Worm (Caenorhabditis elegans) whole organism, mixed stage, embryonic: Measurements from ENCODE around the gene famk-1.

Source experiments
- M03D4.4 ChIP-seq: sonication (generic microtip); optimal IDR thresholded peaks from 2 replicates; lab custom pipeline; 2017; ENCODE audit warnings: mild to moderate bottlenecking, missing genetic modification characterization, missing compliant biosample characterization
- bed-3 ChIP-seq: fragments of 200-800 bp; sonication (Bioruptor generic); optimal IDR thresholded peaks from 3 replicates; lab custom pipeline; 2018; ENCODE audit warnings: mild to moderate bottlenecking, missing genetic modification characterization, moderate library complexity, missing compliant biosample characterization
- blmp-1 ChIP-seq: fragments of 150-350 bp; optimal IDR thresholded peaks from 2 replicates; lab custom pipeline; 2014; ENCODE audit warnings: missing biosample characterization, missing genetic modification characterization
- ceh-39 ChIP-seq: fragments of 150-350 bp; optimal IDR thresholded peaks from 2 replicates; lab custom pipeline; 2014; ENCODE audit warnings: missing biosample characterization, missing genetic modification characterization
- ceh-83 ChIP-seq: fragments of 200-800 bp; sonication (Bioruptor generic); optimal IDR thresholded peaks from 2 replicates; lab custom pipeline; 2018; ENCODE audit warnings: mild to moderate bottlenecking, missing genetic modification characterization, missing compliant biosample characterization
- ces-1 ChIP-seq: fragments of 150-350 bp; optimal IDR thresholded peaks from 2 replicates; lab custom pipeline; 2014; ENCODE audit warnings: missing biosample characterization, missing genetic modification reagents, missing genetic modification characterization
- cnd-1 ChIP-seq: fragments of 200-800 bp; sonication (Bioruptor generic); optimal IDR thresholded peaks from 2 replicates; lab custom pipeline; 2018; ENCODE audit warnings: mild to moderate bottlenecking, missing genetic modification characterization, missing compliant biosample characterization
- drap-1 ChIP-seq: fragments of 200-800 bp; sonication (Bioruptor generic); optimal IDR thresholded peaks from 3 replicates; lab custom pipeline; 2018; ENCODE audit warnings: mild to moderate bottlenecking, missing genetic modification characterization, missing compliant biosample characterization
- elt-1 ChIP-seq: sonication (generic microtip); optimal IDR thresholded peaks from 2 replicates; lab custom pipeline; 2017; ENCODE audit warnings: missing genetic modification characterization, mild to moderate bottlenecking, missing compliant biosample characterization, antibody characterized with exemption, moderate library complexity, borderline replicate concordance; ENCODE audit not compliant: insufficient read depth
- elt-3 ChIP-seq: fragments of 150-350 bp; optimal IDR thresholded peaks from 2 replicates; lab custom pipeline; 2014; ENCODE audit warnings: missing biosample characterization, missing genetic modification characterization
- flh-1 ChIP-seq: fragments of 200-800 bp; sonication (Bioruptor generic); optimal IDR thresholded peaks from 2 replicates; lab custom pipeline; 2018; ENCODE audit warnings: mild to moderate bottlenecking, missing genetic modification characterization, moderate library complexity, missing compliant biosample characterization
- ham-2 ChIP-seq: fragments of 200-800 bp; sonication (Bioruptor generic); optimal IDR thresholded peaks from 2 replicates; lab custom pipeline; 2018; ENCODE audit warnings: mild to moderate bottlenecking, missing genetic modification characterization, missing compliant biosample characterization
- hlh-1 ChIP-seq: fragments of 150-350 bp; optimal IDR thresholded peaks from 2 replicates; lab custom pipeline; 2014; ENCODE audit warnings: missing biosample characterization, missing genetic modification reagents, missing genetic modification characterization
- lin-13 ChIP-seq: fragments of 150-350 bp; optimal IDR thresholded peaks from 2 replicates; lab custom pipeline; 2014; ENCODE audit warnings: missing biosample characterization, missing genetic modification characterization
- lin-32 ChIP-seq: fragments of 200-800 bp; sonication (Bioruptor generic); optimal IDR thresholded peaks from 2 replicates; lab custom pipeline; 2018; ENCODE audit warnings: mild to moderate bottlenecking, missing genetic modification characterization, missing compliant biosample characterization
- lsy-2 ChIP-seq: fragments of 150-350 bp; optimal IDR thresholded peaks from 2 replicates; lab custom pipeline; 2014; ENCODE audit warnings: missing biosample characterization, missing genetic modification characterization
- mab-5 ChIP-seq: fragments of 150-350 bp; optimal IDR thresholded peaks from 2 replicates; lab custom pipeline; 2014; ENCODE audit warnings: missing biosample characterization, missing genetic modification characterization
- mep-1 ChIP-seq: fragments of 150-350 bp; optimal IDR thresholded peaks from 2 replicates; lab custom pipeline; 2017; ENCODE audit warnings: missing biosample characterization, missing genetic modification reagents, missing genetic modification characterization, inconsistent platforms
- mls-2 ChIP-seq: sonication (generic microtip); optimal IDR thresholded peaks from 2 replicates; lab custom pipeline; 2016; ENCODE audit warnings: mild to moderate bottlenecking, missing genetic modification characterization, moderate library complexity, missing compliant biosample characterization
- nhr-12 ChIP-seq: fragments of 150-350 bp; optimal IDR thresholded peaks from 2 replicates; lab custom pipeline; 2014; ENCODE audit warnings: missing biosample characterization, missing genetic modification characterization
- nhr-28 ChIP-seq: fragments of 150-350 bp; optimal IDR thresholded peaks from 2 replicates; lab custom pipeline; 2014; ENCODE audit warnings: missing biosample characterization, missing genetic modification characterization
- nhr-76 ChIP-seq: sonication (generic microtip); optimal IDR thresholded peaks from 2 replicates; lab custom pipeline; 2017; ENCODE audit warnings: missing biosample characterization, missing genetic modification characterization
- pha-4 ChIP-seq: fragments of 150-350 bp; optimal IDR thresholded peaks from 2 replicates; lab custom pipeline; 2018; ENCODE audit warnings: missing biosample characterization, missing genetic modification reagents, missing genetic modification characterization
- sem-2 ChIP-seq: fragments of 200-800 bp; sonication (Bioruptor generic); optimal IDR thresholded peaks from 2 replicates; lab custom pipeline; 2018; ENCODE audit warnings: mild to moderate bottlenecking, missing genetic modification characterization, missing compliant biosample characterization
- snpc-4 ChIP-seq: fragments of 150-350 bp; optimal IDR thresholded peaks from 2 replicates; lab custom pipeline; 2014; ENCODE audit warnings: missing biosample characterization, missing genetic modification characterization
- sptf-1 ChIP-seq: sonication (generic microtip); optimal IDR thresholded peaks from 2 replicates; lab custom pipeline; 2017; ENCODE audit warnings: mild to moderate bottlenecking, missing genetic modification characterization, moderate library complexity, missing compliant biosample characterization
- tbx-8 ChIP-seq: fragments of 200-800 bp; sonication (Bioruptor generic); optimal IDR thresholded peaks from 2 replicates; lab custom pipeline; 2018; ENCODE audit warnings: mild to moderate bottlenecking, missing genetic modification characterization, moderate library complexity, missing compliant biosample characterization
- unc-120 ChIP-seq: sonication (generic microtip); optimal IDR thresholded peaks from 2 replicates; lab custom pipeline; 2017; ENCODE audit warnings: missing genetic modification characterization, missing compliant biosample characterization; ENCODE audit not compliant: poor library complexity, severe bottlenecking
- unc-39 ChIP-seq: fragments of 150-350 bp; optimal IDR thresholded peaks from 2 replicates; lab custom pipeline; 2014; ENCODE audit warnings: missing biosample characterization, missing genetic modification characterization
- unc-62 ChIP-seq: fragments of 150-350 bp; optimal IDR thresholded peaks from 2 replicates; lab custom pipeline; 2014; ENCODE audit warnings: missing biosample characterization, missing genetic modification reagents, missing genetic modification characterization
- zip-8 ChIP-seq: fragments of 150-350 bp; optimal IDR thresholded peaks from 2 replicates; lab custom pipeline; 2014; ENCODE audit warnings: missing biosample characterization, missing genetic modification characterization
- ztf-11 ChIP-seq: fragments of 150-350 bp; optimal IDR thresholded peaks from 2 replicates; lab custom pipeline; 2014; ENCODE audit warnings: missing biosample characterization, missing genetic modification characterization

famk-1 gene

DNA sequence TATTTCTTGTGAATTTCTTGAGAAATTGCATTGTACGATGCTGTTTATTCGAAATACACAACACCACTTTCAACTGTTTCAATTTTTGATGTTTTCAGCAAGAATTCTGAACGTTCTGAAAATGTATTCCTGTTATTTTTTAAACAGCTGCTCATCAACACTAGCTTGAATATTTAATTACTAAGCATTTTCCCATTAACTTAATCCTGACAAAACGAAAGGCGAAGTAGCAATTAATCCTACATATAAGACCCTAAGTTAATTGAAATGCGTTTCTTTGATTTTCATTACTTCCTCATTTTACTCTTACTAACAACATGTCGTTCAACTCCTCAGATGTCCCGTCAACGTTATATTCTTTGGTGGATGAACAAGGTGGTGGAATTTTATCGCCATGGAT is 44.6 kb downstream of the famk-1 start, which contains the start of gene ocr-3:
Gene ocr-3 (plus strand): TSS at position 301 of the 400 bp plus-strand sequence.
- TF ChIP-seq tbx-8 (GFP tag; lab: Kevin White, UChicago): no peak
- TF ChIP-seq, all 35 proteins: peak for 0

DNA sequence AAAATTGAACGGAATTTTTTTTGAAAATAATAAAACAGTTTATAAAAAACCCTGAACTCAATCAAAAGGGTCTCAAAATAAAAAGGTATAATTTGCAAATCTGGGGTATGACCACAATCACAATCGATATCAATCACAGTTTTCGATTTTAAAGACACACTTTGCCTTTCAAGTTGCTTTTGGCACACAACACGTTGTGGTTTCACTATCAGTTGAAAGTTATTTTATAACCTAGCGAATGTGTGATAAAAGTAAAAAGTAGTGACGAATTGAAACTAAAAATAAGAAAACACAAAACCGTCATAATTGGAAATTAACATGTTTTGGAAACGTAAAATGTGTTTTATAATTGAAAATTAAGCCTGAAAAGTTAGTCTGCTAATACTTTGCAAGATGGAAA is 45.4 kb downstream of the famk-1 start:
- TF ChIP-seq bed-3 (GFP tag; lab: Kevin White, UChicago) (no peak), ztf-11 (tag; lab: Kevin White, UChicago) (no peak), elt-1 (tag; lab: Kevin White, UChicago) (no peak)

- TF ChIP-seq zip-8 (no peak), cnd-1 (tag; lab: Kevin White, UChicago) (no peak), bed-3 (GFP tag; lab: Kevin White, UChicago) (no peak), ces-1 (GFP tag; lab: Kevin White, UChicago) (no peak), mep-1 (tag; lab: Kevin White, UChicago) (no peak), lsy-2 (tag; lab: Kevin White, UChicago) (no peak), hlh-1 (tag; lab: Kevin White, UChicago) (no peak), pha-4 (tag; lab: Kevin White, UChicago) (no peak), nhr-76 (no peak), nhr-12 (tag; lab: Kevin White, UChicago) (no peak), mls-2 (no peak), blmp-1 (tag; lab: Kevin White, UChicago) (no peak), lin-13 (tag; lab: Kevin White, UChicago) (no peak), elt-3 (tag; lab: Kevin White, UChicago) (no peak), M03D4.4 (tag; lab: Kevin White, UChicago) (no peak), ceh-83 (GFP tag; lab: Kevin White, UChicago) (no peak), ztf-11 (tag; lab: Kevin White, UChicago) (no peak), unc-120 (no peak), sptf-1 (no peak), ceh-39 (no peak)
- TF ChIP-seq, all 35 proteins: peak for 0
Measured at ce11 chrX:15166122-15166521, 46.9 kb downstream of the famk-1 start, which contains the start of gene T10B10.8. T10B10.8 (minus strand) TSS chrX:15166222.

- TF ChIP-seq lin-13 (tag; lab: Kevin White, UChicago): no peak
Measured at ce11 chrX:15164108-15164507, 49.0 kb downstream of the famk-1 start, which contains the start of gene T10B10.9. T10B10.9 (plus strand) TSS chrX:15164408.

DNA sequence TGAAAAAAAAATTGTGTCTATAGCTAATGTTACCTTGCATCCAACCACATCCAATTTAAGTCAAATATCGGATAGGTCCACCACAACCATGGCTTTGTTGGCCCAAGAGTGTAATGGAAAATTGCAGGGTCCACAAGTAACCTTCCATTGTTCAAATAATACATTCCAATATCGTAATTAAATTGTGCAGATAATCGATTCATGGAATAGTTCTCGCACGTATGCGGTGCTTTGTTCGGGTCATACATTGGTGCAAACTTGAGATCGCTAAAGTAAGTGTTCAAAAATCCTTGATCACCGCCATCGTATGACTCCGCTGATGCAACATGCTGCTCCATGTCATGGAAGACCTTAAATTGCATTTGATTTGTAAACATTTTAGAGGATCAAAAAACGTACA is 49.9 kb downstream of the famk-1 start:
- TF ChIP-seq elt-3 (tag; lab: Kevin White, UChicago) (no peak), elt-1 (tag; lab: Kevin White, UChicago) (no peak), blmp-1 (tag; lab: Kevin White, UChicago) (no peak), unc-62 (no peak), ham-2 (GFP tag; lab: Kevin White, UChicago) (no peak), zip-8 (no peak), unc-120 (no peak), nhr-76 (no peak), tbx-8 (GFP tag; lab: Kevin White, UChicago) (no peak), nhr-12 (tag; lab: Kevin White, UChicago) (no peak), ces-1 (GFP tag; lab: Kevin White, UChicago) (no peak), lsy-2 (tag; lab: Kevin White, UChicago) (no peak), ceh-83 (GFP tag; lab: Kevin White, UChicago) (no peak), lin-32 (GFP tag; lab: Kevin White, UChicago) (no peak), cnd-1 (tag; lab: Kevin White, UChicago) (no peak), pha-4 (tag; lab: Kevin White, UChicago) (no peak), M03D4.4 (tag; lab: Kevin White, UChicago) (no peak)
- TF ChIP-seq, all 35 proteins: peak for 0

DNA sequence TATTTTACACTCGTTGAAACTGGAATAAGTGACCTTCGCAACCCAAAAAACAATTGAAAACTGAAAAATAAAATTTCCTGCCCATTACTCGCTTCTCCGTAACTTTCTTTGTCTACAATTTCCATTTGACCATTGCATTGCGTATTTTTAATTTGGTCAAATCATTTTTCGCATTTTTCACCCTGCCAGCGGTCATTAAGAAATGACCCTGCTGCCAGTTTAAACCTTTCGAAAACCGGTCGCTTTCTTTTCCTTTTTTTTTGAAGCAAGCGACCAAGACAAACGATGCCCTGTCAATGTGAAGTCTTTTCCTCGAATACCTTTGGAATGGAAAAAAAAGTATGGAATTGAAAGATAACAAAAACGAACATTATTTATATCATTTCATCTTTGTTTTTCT is 52.1 kb downstream of the famk-1 start:
- no peak for TF ChIP-seq snpc-4
- TF ChIP-seq, all 35 proteins: peak for 0

ce11 chrX:15159362-15159761 is 53.7 kb downstream of the famk-1 start:
- TF ChIP-seq nhr-28 (tag; lab: Kevin White, UChicago) (no peak), mls-2 (no peak), drap-1 (GFP tag; lab: Kevin White, UChicago) (no peak), ham-2 (GFP tag; lab: Kevin White, UChicago) (no peak), blmp-1 (tag; lab: Kevin White, UChicago) (no peak), snpc-4 (no peak), mep-1 (tag; lab: Kevin White, UChicago) (no peak), flh-1 (GFP tag; lab: Kevin White, UChicago) (no peak), lin-13 (tag; lab: Kevin White, UChicago) (no peak), ceh-83 (GFP tag; lab: Kevin White, UChicago) (no peak), mab-5 (no peak), elt-3 (tag; lab: Kevin White, UChicago) (no peak), unc-120 (no peak), zip-8 (no peak), sem-2 (GFP tag; lab: Kevin White, UChicago) (no peak), unc-39 (tag; lab: Kevin White, UChicago) (no peak), M03D4.4 (tag; lab: Kevin White, UChicago) (no peak), elt-1 (tag; lab: Kevin White, UChicago) (no peak), ztf-11 (tag; lab: Kevin White, UChicago) (no peak)
